Worm (Caenorhabditis elegans): ENCODE results near the gene T04C9.2.

ce11 chrIII:6008989-6009610 lies 17.4 kb downstream of the T04C9.2 start, which contains the start of the genes gcna-1 and eftu-2:
- TF ChIP-seq flt-1 (GFP tag; IDR thresholded peaks at IDR 0.05): no peak
- no peak for TF ChIP-seq klf-2 (GFP tag; conservative IDR thresholded peaks at IDR 0.05)
- no peak for TF ChIP-seq T22C8.4 (GFP tag; IDR thresholded peaks at IDR 0.05)
- no peak for TF ChIP-seq cog-1 (tag; optimal IDR thresholded peaks at IDR 0.05)
- TF ChIP-seq ref-1 (GFP tag; conservative IDR thresholded peaks at IDR 0.05): no peak
- TF ChIP-seq ztf-23 (GFP tag; IDR thresholded peaks at IDR 0.05): no peak
- no peak for TF ChIP-seq med-1 (GFP tag; optimal IDR thresholded peaks at IDR 0.05; ENCODE audit: insufficient read depth)
- no peak for TF ChIP-seq tab-1 (GFP tag; IDR thresholded peaks at IDR 0.05)
- no peak for TF ChIP-seq ztf-29 (GFP tag; IDR thresholded peaks at IDR 0.05)
